Worm (Caenorhabditis elegans): ENCODE measurements around the gene W04G3.10.

DNA sequence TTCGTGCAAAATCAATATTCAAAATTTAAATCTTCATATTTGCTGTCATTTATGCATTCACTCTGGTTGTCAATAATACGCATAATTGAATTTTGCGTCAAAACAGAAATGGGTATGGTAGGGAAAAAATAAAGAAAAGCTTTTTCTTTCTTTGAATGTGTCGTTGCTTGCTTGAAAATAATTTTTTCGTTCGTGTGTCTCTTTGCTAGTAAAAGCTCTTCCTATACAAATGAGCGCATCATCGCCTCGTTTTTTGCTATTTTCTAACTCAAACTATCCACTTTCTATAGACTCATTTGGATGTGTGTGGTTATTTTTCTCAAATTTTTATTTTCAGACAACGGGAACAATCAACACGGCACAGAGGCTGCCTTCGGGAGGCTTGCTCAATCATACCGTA is 49.4 kb downstream of the W04G3.10 start, which contains the start of gene ldb-1:
- TF ChIP-seq blmp-1 (tag; optimal IDR thresholded peaks at IDR 0.05) (no peak), ceh-63 (GFP tag; optimal IDR thresholded peaks at IDR 0.05) (no peak), nhr-237 (tag; optimal IDR thresholded peaks at IDR 0.05) (no peak), mdl-1 (tag; optimal IDR thresholded peaks at IDR 0.05) (no peak)

Measured in whole organism, L1 larva.